Fruit fly (Drosophila melanogaster) S2 (cell line): ENCODE measurements around the gene CG11052.

Experiments used
- CG8478 ChIP-seq: fragments of >200 bp; optimal IDR thresholded peaks from 2 replicates; lab custom pipeline; 2018
- CTCF ChIP-seq, 2 experiments: fragments of >200 bp; optimal IDR thresholded peaks; 2 replicates each; lab custom pipeline; 2018

DNA sequence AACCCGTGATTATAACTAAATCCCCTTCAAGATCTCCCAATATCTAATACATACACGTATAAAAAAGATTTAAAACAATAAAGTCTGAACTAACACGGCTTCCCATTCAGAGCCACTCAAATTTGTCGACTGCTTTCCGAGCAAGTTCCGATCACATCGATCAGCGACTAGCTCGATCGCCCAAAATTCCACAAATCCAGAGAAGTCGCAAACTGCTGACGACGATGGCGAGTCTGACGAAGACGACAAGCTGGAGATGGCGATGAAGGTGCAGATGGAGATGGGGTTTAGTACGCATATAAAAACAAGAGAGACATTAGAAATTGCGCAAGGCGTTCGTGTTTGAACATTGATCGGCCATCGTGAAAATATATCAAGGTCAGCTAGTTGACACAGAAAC, 10.3 kb downstream of the CG11052 start:
- TF ChIP-seq CG8478 (lab: Kevin White, UChicago) (no peak), CTCF (optimal IDR thresholded peaks at IDR 0.05; lab: Kevin White, UChicago) (no peak)
